Worm (Caenorhabditis elegans) whole organism, L1 larva: ENCODE measurements around the gene cct-6.

Experiments
- C16A3.4 ChIP-seq: fragments of 150-350 bp; optimal IDR thresholded peaks from 2 replicates; lab custom pipeline; 2014; ENCODE audit warnings: missing biosample characterization, missing genetic modification characterization
- aha-1 ChIP-seq: fragments of 150-350 bp; optimal IDR thresholded peaks from 2 replicates; lab custom pipeline; 2014; ENCODE audit warnings: missing biosample characterization, missing genetic modification characterization
- alr-1 ChIP-seq: fragments of 200-800 bp; sonication (Bioruptor generic); optimal IDR thresholded peaks from 2 replicates; lab custom pipeline; 2018; ENCODE audit warnings: borderline replicate concordance, mild to moderate bottlenecking, missing genetic modification characterization, missing compliant biosample characterization
- aly-2 ChIP-seq: fragments of 150-350 bp; optimal IDR thresholded peaks from 2 replicates; lab custom pipeline; 2014; ENCODE audit warnings: missing biosample characterization, missing genetic modification characterization
- blmp-1 ChIP-seq: fragments of 150-350 bp; optimal IDR thresholded peaks from 2 replicates; lab custom pipeline; 2014; ENCODE audit warnings: missing biosample characterization, missing genetic modification characterization
- ceh-88 ChIP-seq: fragments of 200-800 bp; sonication (Bioruptor generic); IDR thresholded peaks from 2 replicates; pipeline ENCODE4 v1.3.6; 2022; ENCODE audit warnings: missing genetic modification characterization, missing compliant biosample characterization
- ceh-90 ChIP-seq: sonication (generic microtip); optimal IDR thresholded peaks from 2 replicates; lab custom pipeline; 2016; ENCODE audit warnings: missing genetic modification characterization, missing compliant biosample characterization
- ces-1 ChIP-seq: fragments of 150-350 bp; optimal IDR thresholded peaks from 2 replicates; lab custom pipeline; 2014; ENCODE audit warnings: missing biosample characterization, missing genetic modification reagents, missing genetic modification characterization
- efl-3 ChIP-seq: fragments of 200-800 bp; sonication (Bioruptor generic); optimal IDR thresholded peaks from 2 replicates; lab custom pipeline; 2018; ENCODE audit warnings: mild to moderate bottlenecking, missing genetic modification characterization, missing compliant biosample characterization
- egl-27 ChIP-seq, 2 experiments: fragments of 150-350 bp in 1 of 2; sonication (generic microtip); optimal IDR thresholded peaks; 3 replicates each; lab custom pipeline; 2017 to 2018; ENCODE audit warnings: missing biosample characterization in 2 of 2, missing genetic modification characterization in 2 of 2, missing genetic modification reagents in 2 of 2
- elt-2 ChIP-seq: sonication (generic microtip); optimal IDR thresholded peaks from 2 replicates; lab custom pipeline; 2016; ENCODE audit warnings: missing genetic modification characterization, mild to moderate bottlenecking, inconsistent platforms, missing compliant biosample characterization, missing genetic modification reagents
- elt-3 ChIP-seq, 6 experiments: fragments of 150-350 bp in 1 of 6; sonication (generic microtip); optimal IDR thresholded peaks; 2 replicates each; lab custom pipeline; 2017 to 2018; ENCODE audit warnings: missing biosample characterization in 6 of 6, missing genetic modification characterization in 6 of 6, inconsistent platforms in 1 of 6
- grh-1 ChIP-seq: fragments of 200-800 bp; sonication (Bioruptor generic); IDR thresholded peaks from 2 replicates; pipeline ENCODE4 v1.3.6; 2022; ENCODE audit warnings: missing genetic modification reagents, missing genetic modification characterization, missing compliant biosample characterization
- irx-1 ChIP-seq: sonication (generic microtip); optimal IDR thresholded peaks from 2 replicates; lab custom pipeline; 2016; ENCODE audit warnings: missing genetic modification characterization, missing compliant biosample characterization
- jun-1 ChIP-seq: fragments of 150-350 bp; optimal IDR thresholded peaks from 2 replicates; lab custom pipeline; 2014; ENCODE audit warnings: missing biosample characterization, missing genetic modification reagents, missing genetic modification characterization
- lin-13 ChIP-seq: fragments of 150-350 bp; optimal IDR thresholded peaks from 2 replicates; lab custom pipeline; 2014; ENCODE audit warnings: missing biosample characterization, missing genetic modification reagents, missing genetic modification characterization
- lin-14 ChIP-seq: fragments of 200-800 bp; sonication (Bioruptor generic); optimal IDR thresholded peaks from 2 replicates; lab custom pipeline; 2018; ENCODE audit warnings: mild to moderate bottlenecking, missing genetic modification characterization, moderate library complexity, missing compliant biosample characterization
- lir-3 ChIP-seq: sonication (generic microtip); optimal IDR thresholded peaks from 2 replicates; lab custom pipeline; 2016; ENCODE audit warnings: mild to moderate bottlenecking, missing genetic modification characterization, moderate library complexity, missing compliant biosample characterization; ENCODE audit not compliant: poor library complexity
- lsy-2 ChIP-seq, 2 experiments: fragments of 150-350 bp; optimal IDR thresholded peaks; 2 replicates each; lab custom pipeline; 2014; ENCODE audit warnings: missing biosample characterization in 2 of 2, missing genetic modification characterization in 2 of 2
- mab-9 ChIP-seq: fragments of 200-800 bp; sonication (Bioruptor generic); IDR thresholded peaks from 2 replicates; pipeline ENCODE4 v1.3.6; 2022; ENCODE audit warnings: missing genetic modification reagents, missing genetic modification characterization, missing compliant biosample characterization
- mef-2 ChIP-seq: fragments of 150-350 bp; optimal IDR thresholded peaks from 2 replicates; lab custom pipeline; 2014; ENCODE audit warnings: missing biosample characterization, missing genetic modification characterization
- mep-1 ChIP-seq: fragments of 150-350 bp; optimal IDR thresholded peaks from 2 replicates; lab custom pipeline; 2014; ENCODE audit warnings: missing biosample characterization, missing genetic modification characterization
- nhr-11 ChIP-seq: fragments of 150-350 bp; optimal IDR thresholded peaks from 2 replicates; lab custom pipeline; 2014; ENCODE audit warnings: missing biosample characterization, missing genetic modification characterization
- nhr-12 ChIP-seq: sonication (generic microtip); optimal IDR thresholded peaks from 2 replicates; lab custom pipeline; 2017; ENCODE audit warnings: missing biosample characterization, missing genetic modification characterization
- nhr-19 ChIP-seq: fragments of 200-800 bp; sonication (Bioruptor generic); conservative IDR thresholded peaks from 2 replicates; pipeline ENCODE4 v1.3.6; 2022; ENCODE audit warnings: missing genetic modification characterization, missing compliant biosample characterization
- nhr-20 ChIP-seq: sonication (generic microtip); optimal IDR thresholded peaks from 2 replicates; lab custom pipeline; 2016; ENCODE audit warnings: mild to moderate bottlenecking, missing genetic modification characterization, missing compliant biosample characterization
- nhr-28 ChIP-seq: fragments of 150-350 bp; optimal IDR thresholded peaks from 2 replicates; lab custom pipeline; 2014; ENCODE audit warnings: missing biosample characterization, missing genetic modification characterization
- nhr-47 ChIP-seq: sonication (generic microtip); optimal IDR thresholded peaks from 2 replicates; lab custom pipeline; 2016; ENCODE audit warnings: mild to moderate bottlenecking, missing genetic modification characterization, moderate library complexity, missing compliant biosample characterization
- nhr-71 ChIP-seq: sonication (generic microtip); optimal IDR thresholded peaks from 2 replicates; lab custom pipeline; 2016; ENCODE audit warnings: mild to moderate bottlenecking, missing genetic modification characterization, moderate library complexity, missing compliant biosample characterization
- nhr-76 ChIP-seq: sonication (generic microtip); optimal IDR thresholded peaks from 2 replicates; lab custom pipeline; 2017; ENCODE audit warnings: missing biosample characterization, missing genetic modification characterization
- nhr-77 ChIP-seq: fragments of 150-350 bp; optimal IDR thresholded peaks from 2 replicates; lab custom pipeline; 2014; ENCODE audit warnings: missing biosample characterization, missing genetic modification characterization
- snpc-4 ChIP-seq: fragments of 150-350 bp; optimal IDR thresholded peaks from 2 replicates; lab custom pipeline; 2014; ENCODE audit warnings: missing biosample characterization, missing genetic modification characterization
- swsn-7 ChIP-seq: sonication (generic microtip); optimal IDR thresholded peaks from 2 replicates; lab custom pipeline; 2016; ENCODE audit warnings: missing genetic modification characterization, missing compliant biosample characterization
- unc-130 ChIP-seq: fragments of 150-350 bp; optimal IDR thresholded peaks from 2 replicates; lab custom pipeline; 2017; ENCODE audit warnings: missing biosample characterization, missing genetic modification characterization, inconsistent platforms
- unc-98 ChIP-seq: fragments of 200-800 bp; sonication (Bioruptor generic); IDR thresholded peaks from 2 replicates; pipeline ENCODE4 v1.3.6; 2022; ENCODE audit warnings: missing genetic modification characterization, missing compliant biosample characterization
- vab-15 ChIP-seq: sonication (generic microtip); optimal IDR thresholded peaks from 2 replicates; lab custom pipeline; 2017; ENCODE audit warnings: missing genotype, mild to moderate bottlenecking, missing genetic modification characterization, missing compliant biosample characterization
- zag-1 ChIP-seq: fragments of 150-350 bp; optimal IDR thresholded peaks from 2 replicates; lab custom pipeline; 2014; ENCODE audit warnings: missing biosample characterization, missing genetic modification characterization
- zip-4 ChIP-seq: fragments of 200-800 bp; sonication (Bioruptor generic); optimal IDR thresholded peaks from 2 replicates; lab custom pipeline; 2018; ENCODE audit warnings: mild to moderate bottlenecking, missing genetic modification characterization, moderate library complexity, missing compliant biosample characterization
- ztf-4 ChIP-seq: fragments of 150-350 bp; optimal IDR thresholded peaks from 2 replicates; lab custom pipeline; 2014; ENCODE audit warnings: missing biosample characterization, missing genetic modification characterization

cct-6 gene

DNA sequence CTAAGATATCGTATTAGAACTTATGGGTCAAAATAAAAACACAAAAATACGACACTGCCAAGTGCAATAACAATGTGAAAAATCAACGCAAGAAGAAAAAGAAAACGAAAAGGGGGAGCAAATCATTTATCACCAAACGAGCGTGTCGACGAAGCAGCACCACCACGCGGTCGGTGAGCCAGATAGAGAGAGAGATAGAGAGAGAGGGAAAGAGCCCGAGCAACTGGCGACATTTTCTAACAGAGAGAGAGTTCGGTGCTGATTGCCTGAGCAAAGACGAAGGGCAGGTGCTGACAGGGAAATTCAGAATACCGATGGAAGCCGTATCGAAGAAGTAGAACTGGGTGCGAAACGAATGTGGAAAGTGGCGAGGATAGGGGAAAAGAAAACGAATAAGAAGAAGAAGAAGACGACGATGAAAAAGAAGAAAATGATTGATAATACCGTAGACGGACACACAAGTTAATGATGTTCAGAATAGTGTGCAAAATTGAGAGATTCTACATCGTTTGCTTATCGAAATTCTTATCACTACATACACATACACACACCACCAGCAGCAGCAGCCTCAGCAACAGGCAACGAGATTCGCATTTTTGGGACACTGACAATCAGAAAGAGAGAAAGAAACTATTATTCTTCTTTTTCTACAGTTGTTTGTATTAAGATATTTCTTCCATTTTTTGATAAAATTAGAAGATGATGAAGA, 20.2 kb downstream of the cct-6 start (continued):
- no peak for TF ChIP-seq ceh-90
- TF ChIP-seq swsn-7 (tag; lab: Kevin White, UChicago): peak; percentile 13
- TF ChIP-seq egl-27 (tag; optimal IDR thresholded peaks at IDR 0.05; lab: Kevin White, UChicago): no peak
- TF ChIP-seq nhr-47 (tag; lab: Kevin White, UChicago): peak; percentile 11
- peak; percentile 18 for TF ChIP-seq vab-15
- TF ChIP-seq unc-130 (tag; lab: Kevin White, UChicago): peak; percentile 39
- no peak for TF ChIP-seq nhr-28 (tag; lab: Kevin White, UChicago)
- TF ChIP-seq lin-14: peak; percentile 47
- peak; percentile 74 for TF ChIP-seq blmp-1 (tag; lab: Kevin White, UChicago)
- TF ChIP-seq elt-2 (tag; lab: Kevin White, UChicago): peak; percentile 67
- TF ChIP-seq efl-3: no peak
- TF ChIP-seq nhr-12: no peak

DNA sequence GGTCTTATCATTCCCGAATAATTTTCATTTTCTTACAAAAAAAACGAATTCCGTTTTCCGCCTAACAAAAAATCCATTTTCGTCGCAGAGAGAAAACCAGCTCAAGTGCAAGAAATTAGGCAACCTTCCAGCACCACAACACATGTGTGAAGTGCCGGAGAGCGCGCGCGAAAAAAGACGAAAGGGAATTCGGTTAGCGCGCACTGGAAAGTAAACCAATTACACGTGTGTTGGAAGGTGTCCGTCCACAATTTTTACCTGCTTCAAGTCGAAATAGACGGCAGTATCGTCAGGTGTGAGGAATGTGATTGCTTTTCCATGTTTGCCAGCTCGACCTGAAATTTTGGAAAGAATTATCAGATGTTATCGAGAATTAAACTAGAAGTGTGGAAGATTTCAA, 20.8 kb downstream of the cct-6 start:
- TF ChIP-seq blmp-1 (tag; lab: Kevin White, UChicago): peak; percentile 22
- no peak for TF ChIP-seq snpc-4 (tag; lab: Kevin White, UChicago)

DNA sequence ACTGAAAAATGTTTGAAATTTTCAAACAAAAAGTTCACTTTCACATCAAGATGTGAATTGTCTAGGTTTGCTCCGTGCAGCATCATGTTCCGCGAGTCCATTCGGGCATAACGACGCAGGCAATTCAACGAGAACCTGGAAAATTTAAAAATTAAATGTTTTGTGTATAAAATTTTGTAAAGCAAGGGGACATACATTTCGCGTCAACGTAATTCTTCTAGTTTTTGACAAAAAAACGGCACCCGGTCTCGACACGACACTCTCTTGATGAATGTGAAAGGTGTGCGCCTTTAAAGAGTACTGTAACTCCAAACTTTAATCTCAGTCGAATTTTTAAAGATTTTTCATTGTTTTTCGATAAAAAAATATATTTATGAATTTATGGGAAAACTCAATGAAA, 21.4 kb downstream of the cct-6 start, which contains the start of gene R12B2.6:
TSS of gene R12B2.6 (minus strand) at position 101 of the 400 bp plus-strand sequence.
- TF ChIP-seq nhr-76 (tag; lab: Kevin White, UChicago) (no peak), lin-13 (GFP tag; lab: Kevin White, UChicago) (no peak), nhr-12 (no peak), ceh-88 (no peak), jun-1 (tag; lab: Kevin White, UChicago) (no peak), mef-2 (tag; lab: Kevin White, UChicago) (no peak), mep-1 (tag; lab: Kevin White, UChicago) (no peak), lir-3 (tag; lab: Kevin White, UChicago) (no peak), aly-2 (no peak), irx-1 (no peak), elt-3 (tag; optimal IDR thresholded peaks at IDR 0.05; lab: Kevin White, UChicago) (no peak), nhr-77 (tag; lab: Kevin White, UChicago) (no peak)

DNA sequence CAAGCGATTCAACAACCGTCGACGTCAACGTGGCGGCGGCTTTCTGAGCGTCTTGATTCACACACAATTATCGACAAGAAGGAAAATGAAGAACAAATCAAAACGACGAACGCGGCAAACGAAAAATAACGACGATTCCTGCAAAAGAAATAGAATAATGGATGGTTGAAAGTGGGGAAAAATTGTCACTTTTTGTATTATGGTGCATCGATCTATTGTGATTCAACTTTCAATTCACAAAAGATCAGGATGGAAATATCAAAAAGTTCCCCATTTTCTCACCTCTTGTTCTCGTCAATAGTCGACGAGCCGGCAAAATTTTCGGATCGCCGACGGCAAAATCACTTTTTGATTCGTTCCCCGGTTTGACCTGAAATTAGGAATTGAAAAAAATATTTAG, 22.1 kb downstream of the cct-6 start, which contains the start of the genes R12B2.13 and mdt-15:
TSS of gene R12B2.13 (minus strand) at position 101 of the 400 bp plus-strand sequence.
TSS of gene mdt-15 (minus strand) at position 376 of the 400 bp plus-strand sequence.
- no peak for TF ChIP-seq nhr-71 (tag; lab: Kevin White, UChicago)
- no peak for TF ChIP-seq lsy-2 (tag; optimal IDR thresholded peaks at IDR 0.05; lab: Kevin White, UChicago)
- TF ChIP-seq nhr-47 (tag; lab: Kevin White, UChicago): no peak
- no peak for TF ChIP-seq ces-1
- TF ChIP-seq nhr-11 (tag; lab: Kevin White, UChicago): no peak
- no peak for TF ChIP-seq aha-1 (tag; lab: Kevin White, UChicago)
- no peak for TF ChIP-seq efl-3
- no peak for TF ChIP-seq zip-4
- TF ChIP-seq zag-1: no peak
- TF ChIP-seq nhr-76 (tag; lab: Kevin White, UChicago): no peak
- TF ChIP-seq ztf-4 (tag; lab: Kevin White, UChicago): no peak
- TF ChIP-seq alr-1 (tag; lab: Kevin White, UChicago): no peak
- TF ChIP-seq nhr-19 (GFP tag; lab: Robert Waterston, UW): no peak
- no peak for TF ChIP-seq grh-1 (GFP tag; lab: Robert Waterston, UW)
- no peak for TF ChIP-seq mab-9 (GFP tag; lab: Robert Waterston, UW)
- no peak for TF ChIP-seq unc-98 (GFP tag; lab: Robert Waterston, UW)
- no peak for TF ChIP-seq C16A3.4 (tag; lab: Kevin White, UChicago)
- no peak for TF ChIP-seq nhr-20 (tag; lab: Kevin White, UChicago)
- no peak for TF ChIP-seq ceh-88
- TF ChIP-seq, all 84 proteins: peak for 0
